Worm (Caenorhabditis elegans) whole organism, L1 larva: ENCODE results near the gene C17H12.8.
"Not testable (repeated sequence)": the region's sequence is repeated elsewhere in the genome, so short reads cannot be mapped to it uniquely, and the experiment has no call there.

Experiments used
- aly-2 ChIP-seq: fragments of 150-350 bp; optimal IDR thresholded peaks from 2 replicates; lab custom pipeline; 2014; ENCODE audit warnings: missing biosample characterization, missing genetic modification characterization
- mdl-1 ChIP-seq, 2 experiments: fragments of 150-350 bp; optimal IDR thresholded peaks; 2 replicates each; lab custom pipeline; 2014 to 2017; ENCODE audit warnings: missing biosample characterization in 2 of 2, missing genetic modification characterization in 2 of 2, inconsistent platforms in 1 of 2
- nhr-76 ChIP-seq: sonication (generic microtip); optimal IDR thresholded peaks from 2 replicates; lab custom pipeline; 2017; ENCODE audit warnings: missing biosample characterization, missing genetic modification characterization
- zag-1 ChIP-seq: fragments of 150-350 bp; optimal IDR thresholded peaks from 2 replicates; lab custom pipeline; 2014; ENCODE audit warnings: missing biosample characterization, missing genetic modification characterization

DNA sequence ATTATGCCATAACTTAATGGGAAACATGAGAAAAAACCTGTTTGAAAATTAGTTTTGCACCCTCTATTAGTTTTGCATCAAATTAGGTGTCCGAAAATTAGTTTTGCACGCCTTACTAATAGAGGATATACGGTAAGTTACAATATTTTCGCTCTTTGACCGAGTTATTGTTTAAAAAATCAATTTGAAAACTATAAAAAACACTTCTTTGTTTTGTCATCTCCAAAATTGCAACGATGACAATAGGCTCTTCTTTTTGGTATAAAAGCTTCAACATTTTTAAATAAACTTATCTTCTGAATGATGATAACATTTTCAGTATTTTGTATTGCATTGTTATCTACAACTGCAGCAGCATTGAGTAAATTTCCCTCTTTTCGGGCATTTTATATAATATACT lies 9.0 kb downstream of the C17H12.8 start, which contains the start of gene H20E11.2:
- TF ChIP-seq aly-2 (tag; lab: Kevin White, UChicago); zag-1; mdl-1 (tag; optimal IDR thresholded peaks at IDR 0.05; lab: Kevin White, UChicago); nhr-76 (tag; lab: Kevin White, UChicago): not testable (repeated sequence)
